Fruit fly (Drosophila melanogaster) whole organism, embryonic: ENCODE data around the gene CG43367.

ENCODE experiments used
- CG16863 ChIP-seq: fragments of 200-800 bp; sonication (Bioruptor generic); optimal IDR thresholded peaks from 3 replicates; lab custom pipeline; 2016; ENCODE audit warnings: missing biosample characterization, missing genetic modification characterization
- CG6683 ChIP-seq: fragments of 200-800 bp; sonication (Bioruptor generic); optimal IDR thresholded peaks from 2 replicates; lab custom pipeline; 2017; ENCODE audit warnings: missing biosample characterization, mild to moderate bottlenecking, missing genetic modification characterization, missing genetic modification reagents
- CG8478 ChIP-seq: fragments of >200 bp; optimal IDR thresholded peaks from 2 replicates; lab custom pipeline; 2018
- D19A ChIP-seq: fragments of 200-800 bp; optimal IDR thresholded peaks from 3 replicates; lab custom pipeline; 2019; ENCODE audit warnings: missing biosample characterization, mild to moderate bottlenecking, missing genetic modification characterization, moderate library complexity
- Dll ChIP-seq: fragments of 200-800 bp; sonication (Bioruptor generic); IDR thresholded peaks from 4 replicates; pipeline ENCODE4 v1.3.6; 2022; ENCODE audit warnings: missing biosample characterization, missing genetic modification characterization; ENCODE audit not compliant: partially characterized antibody
- Doc2 ChIP-seq: fragments of 200-800 bp; sonication (Bioruptor generic); IDR thresholded peaks from 2 replicates; pipeline ENCODE4 v1.3.6; 2022; ENCODE audit warnings: missing biosample characterization, missing genetic modification characterization
- H15 ChIP-seq: fragments of 200-800 bp; sonication (Bioruptor generic); IDR thresholded peaks from 3 replicates; pipeline ENCODE4 v1.3.6; 2022; ENCODE audit warnings: missing biosample characterization, missing genetic modification characterization
- Hmx ChIP-seq: fragments of 200-800 bp; sonication (Bioruptor generic); optimal IDR thresholded peaks from 2 replicates; lab custom pipeline; 2016; ENCODE audit warnings: missing biosample characterization, missing genetic modification characterization
- Six4 ChIP-seq: fragments of 200-800 bp; sonication (Bioruptor generic); optimal IDR thresholded peaks from 2 replicates; lab custom pipeline; 2016; ENCODE audit warnings: missing biosample characterization, missing genetic modification characterization
- Sox100B ChIP-seq: fragments of 200-800 bp; sonication (Bioruptor generic); optimal IDR thresholded peaks from 3 replicates; lab custom pipeline; 2018; ENCODE audit warnings: missing biosample characterization, mild to moderate bottlenecking, missing genetic modification characterization
- crc ChIP-seq: fragments of 200-800 bp; sonication (Bioruptor generic); optimal IDR thresholded peaks from 2 replicates; lab custom pipeline; 2016; ENCODE audit warnings: missing biosample characterization, missing genetic modification characterization
- maf-S ChIP-seq: fragments of 200-800 bp; sonication (Bioruptor generic); optimal IDR thresholded peaks from 2 replicates; lab custom pipeline; 2016; ENCODE audit warnings: missing biosample characterization, missing genetic modification characterization

DNA sequence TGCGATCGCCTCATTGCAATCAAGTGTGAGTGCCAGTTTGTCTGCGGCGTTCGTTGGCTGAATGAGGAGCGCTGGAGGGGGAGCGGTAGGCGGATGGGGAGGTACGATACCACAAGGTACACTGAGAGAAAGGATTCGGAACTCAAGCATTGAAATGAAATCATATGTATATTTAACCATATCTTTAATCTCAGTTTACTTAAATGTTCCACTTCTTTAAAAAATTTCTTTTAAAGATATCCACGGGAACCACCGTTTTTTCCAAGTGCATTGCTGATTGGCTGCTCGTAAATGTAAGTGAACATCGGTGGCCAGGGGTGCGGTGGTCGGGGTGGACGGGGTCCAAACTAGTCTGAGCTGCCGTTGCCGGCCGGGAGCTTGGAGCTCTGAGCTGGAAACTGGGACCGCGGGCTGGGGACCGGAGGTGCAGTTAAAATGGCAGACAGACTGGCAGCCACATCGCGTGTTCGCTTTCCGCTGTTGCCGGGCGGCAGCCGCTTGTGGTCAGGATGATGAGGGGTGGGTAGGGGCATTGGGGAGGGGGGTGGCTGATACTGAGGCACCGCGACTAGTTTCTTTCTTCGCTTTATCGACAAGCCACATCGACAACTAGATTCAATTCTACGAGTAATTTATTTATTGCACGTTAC lies 34.5 kb downstream of the CG43367 start:
- TF ChIP-seq Six4 (peak; percentile 94), CG6683 (GFP tag; lab: Kevin White, UChicago) (peak; percentile 85), CG8478 (no peak), Hmx (GFP tag; lab: Kevin White, UChicago) (peak; percentile 58), D19A (tag; lab: Kevin White, UChicago) (peak; percentile 94), Dll (no peak), Doc2 (GFP tag; lab: Robert Waterston, UW) (peak; percentile 73; the same call in 1 of the 2 replicates), crc (peak; percentile 81), CG16863 (GFP tag; lab: Kevin White, UChicago) (peak; percentile 97), Sox100B (peak; percentile 96), H15 (GFP tag; lab: Robert Waterston, UW) (peak; percentile 97), maf-S (GFP tag; lab: Kevin White, UChicago) (peak; percentile 91)
